Worm (Caenorhabditis elegans) whole organism, early embryonic: ENCODE data around the gene F22B7.3.

ENCODE experiments used
- B0310.2 ChIP-seq: sonication (generic microtip); optimal IDR thresholded peaks from 2 replicates; lab custom pipeline; 2016; ENCODE audit warnings: mild to moderate bottlenecking, missing genetic modification characterization, missing compliant biosample characterization
- F13C5.2 ChIP-seq: sonication (generic microtip); optimal IDR thresholded peaks from 2 replicates; lab custom pipeline; 2017; ENCODE audit warnings: mild to moderate bottlenecking, missing genetic modification characterization, inconsistent platforms, missing compliant biosample characterization
- aly-1 ChIP-seq: sonication (generic microtip); optimal IDR thresholded peaks from 2 replicates; lab custom pipeline; 2016; ENCODE audit warnings: missing genetic modification characterization, missing compliant biosample characterization
- ama-1 ChIP-seq: fragments of 150-350 bp; optimal IDR thresholded peaks from 2 replicates; lab custom pipeline; 2014
- ceh-13 ChIP-seq: fragments of 200-800 bp; sonication (Bioruptor generic); optimal IDR thresholded peaks from 2 replicates; lab custom pipeline; 2018; ENCODE audit warnings: mild to moderate bottlenecking, missing genetic modification characterization, missing compliant biosample characterization
- ceh-36 ChIP-seq: sonication (generic microtip); optimal IDR thresholded peaks from 2 replicates; lab custom pipeline; 2016; ENCODE audit warnings: missing genetic modification characterization, inconsistent platforms, missing compliant biosample characterization
- ets-7 ChIP-seq: sonication (generic microtip); optimal IDR thresholded peaks from 2 replicates; lab custom pipeline; 2016; ENCODE audit warnings: missing genotype, missing genetic modification characterization, missing compliant biosample characterization
- flt-1 ChIP-seq: fragments of 200-800 bp; sonication (Bioruptor generic); IDR thresholded peaks from 2 replicates; pipeline ENCODE4 v1.3.6; 2022; ENCODE audit warnings: missing genetic modification characterization, missing compliant biosample characterization
- hmbx-1 ChIP-seq: sonication (generic microtip); optimal IDR thresholded peaks from 2 replicates; lab custom pipeline; 2016; ENCODE audit warnings: mild to moderate bottlenecking, missing genetic modification characterization, missing compliant biosample characterization
- hmg-4 ChIP-seq: fragments of 200-800 bp; sonication (Bioruptor generic); optimal IDR thresholded peaks from 2 replicates; lab custom pipeline; 2018; ENCODE audit warnings: mild to moderate bottlenecking, missing genetic modification characterization, missing compliant biosample characterization
- hnd-1 ChIP-seq: sonication (generic microtip); optimal IDR thresholded peaks from 2 replicates; lab custom pipeline; 2016; ENCODE audit warnings: missing genetic modification characterization, missing compliant biosample characterization
- pes-1 ChIP-seq: fragments of 200-800 bp; sonication (Bioruptor generic); IDR thresholded peaks from 2 replicates; pipeline ENCODE4 v1.3.6; 2022; ENCODE audit warnings: missing genetic modification reagents, missing genetic modification characterization, missing compliant biosample characterization
- scrt-1 ChIP-seq: fragments of 200-800 bp; sonication (Bioruptor generic); IDR thresholded peaks from 2 replicates; pipeline ENCODE4 v1.3.6; 2022; ENCODE audit warnings: missing genetic modification characterization, missing compliant biosample characterization
- sea-1 ChIP-seq: fragments of 200-800 bp; sonication (Bioruptor generic); conservative IDR thresholded peaks from 2 replicates; pipeline ENCODE4 v1.3.6; 2022; ENCODE audit warnings: missing genetic modification characterization, missing compliant biosample characterization
- tbx-11 ChIP-seq: fragments of 200-800 bp; sonication (Bioruptor generic); IDR thresholded peaks from 2 replicates; pipeline ENCODE4 v1.3.6; 2022; ENCODE audit warnings: missing genetic modification characterization, missing compliant biosample characterization
- tbx-37 ChIP-seq: fragments of 200-800 bp; sonication (Bioruptor generic); conservative IDR thresholded peaks from 2 replicates; pipeline ENCODE4 v1.3.6; 2022; ENCODE audit warnings: missing genetic modification reagents, missing genetic modification characterization, missing compliant biosample characterization
- tra-4 ChIP-seq: sonication (generic microtip); optimal IDR thresholded peaks from 2 replicates; lab custom pipeline; 2017; ENCODE audit warnings: missing genetic modification characterization, missing compliant biosample characterization

The F22B7.3 gene

DNA sequence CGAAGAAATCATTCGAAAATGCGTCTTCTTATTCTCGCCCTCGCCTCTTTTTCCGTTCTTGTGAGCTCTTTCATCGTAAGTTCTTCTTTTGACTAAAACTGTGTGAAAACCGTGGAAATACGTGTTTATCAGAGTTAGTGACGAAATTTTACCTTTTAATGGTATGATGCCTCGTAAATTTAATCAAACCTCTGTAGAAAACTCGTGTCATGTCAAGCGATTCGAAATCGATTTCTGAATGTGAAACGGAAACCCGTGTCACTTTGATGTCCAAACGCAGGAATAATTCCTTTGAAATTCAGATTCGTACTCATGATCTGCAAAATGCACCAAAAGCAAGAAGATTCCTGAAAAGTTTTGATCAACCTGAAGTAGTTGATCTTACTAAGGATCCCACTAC, at the start of gene F22B7.3:
Gene F22B7.3, plus strand, starts transcription at position 301 of the 400 bp plus-strand sequence.
- no peak for TF ChIP-seq B0310.2
- TF ChIP-seq hnd-1 (tag; lab: Kevin White, UChicago) = no peak
- no peak for TF ChIP-seq F13C5.2 (tag; lab: Kevin White, UChicago)
- TF ChIP-seq ceh-13 (GFP tag; lab: Kevin White, UChicago) = no peak
- TF ChIP-seq pes-1 (GFP tag; lab: Robert Waterston, UW) = no peak
- no peak for TF ChIP-seq ama-1 (lab: Kevin White, UChicago)
- no peak for TF ChIP-seq tra-4 (tag; lab: Kevin White, UChicago)
- no peak for TF ChIP-seq scrt-1 (GFP tag; lab: Robert Waterston, UW)
- TF ChIP-seq hmg-4 (GFP tag; lab: Kevin White, UChicago) = no peak
- no peak for TF ChIP-seq hmbx-1 (tag; lab: Kevin White, UChicago)
- TF ChIP-seq sea-1 (GFP tag; lab: Robert Waterston, UW) = no peak
- TF ChIP-seq ceh-36 (tag; lab: Kevin White, UChicago) = no peak
- no peak for TF ChIP-seq tbx-37 (GFP tag; lab: Robert Waterston, UW)
- TF ChIP-seq ets-7 (tag; lab: Kevin White, UChicago) = no peak
- no peak for TF ChIP-seq flt-1 (GFP tag; lab: Robert Waterston, UW)
- no peak for TF ChIP-seq aly-1 (tag; lab: Kevin White, UChicago)
- TF ChIP-seq tbx-11 (GFP tag; lab: Robert Waterston, UW) = no peak

DNA sequence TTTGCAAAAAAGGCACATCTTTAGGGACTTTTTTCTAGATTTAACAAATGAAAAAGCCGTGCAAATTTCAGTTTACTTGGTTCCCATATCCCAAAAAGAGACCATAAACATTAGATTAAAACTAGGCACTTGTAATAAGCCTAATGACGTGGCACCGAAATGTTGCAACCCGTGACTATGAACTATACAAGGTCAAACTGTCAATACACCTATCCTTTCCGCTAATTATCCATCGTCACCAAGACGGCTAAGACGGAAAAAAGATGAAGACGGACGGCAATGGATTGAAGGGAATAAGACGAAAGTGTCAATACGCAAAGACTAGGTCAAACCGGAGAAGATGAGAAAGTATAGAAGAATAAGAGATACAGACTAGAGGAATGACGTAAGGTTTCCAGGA, 49.7 kb upstream of the F22B7.3 start:
- no peak for TF ChIP-seq flt-1 (GFP tag; lab: Robert Waterston, UW)
- TF ChIP-seq tbx-37 (GFP tag; lab: Robert Waterston, UW) = no peak
- no peak for TF ChIP-seq hmg-4 (GFP tag; lab: Kevin White, UChicago)
- TF ChIP-seq tra-4 (tag; lab: Kevin White, UChicago) = no peak
- TF ChIP-seq sea-1 (GFP tag; lab: Robert Waterston, UW) = no peak
- TF ChIP-seq ceh-36 (tag; lab: Kevin White, UChicago) = no peak
- TF ChIP-seq hmbx-1 (tag; lab: Kevin White, UChicago) = no peak
- TF ChIP-seq ceh-13 (GFP tag; lab: Kevin White, UChicago) = no peak
- no peak for TF ChIP-seq ets-7 (tag; lab: Kevin White, UChicago)
- no peak for TF ChIP-seq ama-1 (lab: Kevin White, UChicago)
- TF ChIP-seq scrt-1 (GFP tag; lab: Robert Waterston, UW) = no peak
- TF ChIP-seq aly-1 (tag; lab: Kevin White, UChicago) = no peak
- TF ChIP-seq pes-1 (GFP tag; lab: Robert Waterston, UW) = no peak
- TF ChIP-seq tbx-11 (GFP tag; lab: Robert Waterston, UW) = no peak
- TF ChIP-seq hnd-1 (tag; lab: Kevin White, UChicago) = no peak
- no peak for TF ChIP-seq F13C5.2 (tag; lab: Kevin White, UChicago)

DNA sequence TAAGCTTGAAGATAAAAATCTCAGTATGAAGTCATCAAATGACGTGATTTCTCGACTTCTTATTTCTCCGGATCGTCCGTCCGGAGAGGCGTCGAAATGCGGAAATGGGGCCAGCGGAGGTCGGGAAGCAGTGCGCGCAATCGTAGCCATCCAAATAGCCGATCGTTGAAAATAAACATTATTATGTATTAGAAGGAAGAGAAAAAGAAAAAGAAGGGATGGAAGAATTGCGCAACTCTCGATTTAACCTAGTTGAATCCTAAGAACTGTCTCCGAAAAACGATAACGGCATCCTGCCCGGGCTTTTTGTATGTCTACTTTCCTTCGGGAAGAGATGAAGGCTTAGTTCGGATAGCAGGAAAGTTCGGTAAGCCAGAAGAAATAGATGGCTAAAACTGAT, 46.5 kb upstream of the F22B7.3 start:
- TF ChIP-seq F13C5.2 (tag; lab: Kevin White, UChicago) = no peak
- TF ChIP-seq B0310.2 = no peak
- TF ChIP-seq flt-1 (GFP tag; lab: Robert Waterston, UW) = no peak
- TF ChIP-seq hnd-1 (tag; lab: Kevin White, UChicago) = no peak
- no peak for TF ChIP-seq ceh-13 (GFP tag; lab: Kevin White, UChicago)
- no peak for TF ChIP-seq hmbx-1 (tag; lab: Kevin White, UChicago)

DNA sequence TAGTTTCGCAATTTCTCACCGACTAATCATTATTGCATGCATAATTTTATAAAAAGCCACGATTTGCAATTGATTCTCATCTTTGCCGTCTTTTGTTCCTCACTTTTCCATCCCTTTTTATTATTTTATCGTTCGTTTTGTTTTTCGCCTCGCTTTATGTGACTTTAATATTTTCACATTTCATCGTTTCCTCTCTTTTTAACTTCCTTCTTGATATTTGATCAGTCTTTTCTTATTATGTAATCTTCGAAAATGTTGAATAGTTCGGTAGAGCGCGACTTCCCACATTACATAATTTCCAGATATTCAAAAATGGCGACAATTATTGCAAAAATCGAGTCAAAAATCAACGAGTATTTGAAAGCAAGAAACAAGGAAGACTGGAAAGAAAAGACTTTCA, 43.2 kb upstream of the F22B7.3 start, which contains the start of gene C06E1.1:
Gene C06E1.1, plus strand, starts transcription at position 301 of the 400 bp plus-strand sequence.
- TF ChIP-seq hnd-1 (tag; lab: Kevin White, UChicago) = no peak
- TF ChIP-seq ceh-13 (GFP tag; lab: Kevin White, UChicago) = no peak
- no peak for TF ChIP-seq ama-1 (lab: Kevin White, UChicago)
- no peak for TF ChIP-seq B0310.2
- TF ChIP-seq aly-1 (tag; lab: Kevin White, UChicago) = no peak
- no peak for TF ChIP-seq scrt-1 (GFP tag; lab: Robert Waterston, UW)
- TF ChIP-seq ceh-36 (tag; lab: Kevin White, UChicago) = no peak
- no peak for TF ChIP-seq F13C5.2 (tag; lab: Kevin White, UChicago)
- no peak for TF ChIP-seq ets-7 (tag; lab: Kevin White, UChicago)
- TF ChIP-seq pes-1 (GFP tag; lab: Robert Waterston, UW) = no peak
- no peak for TF ChIP-seq flt-1 (GFP tag; lab: Robert Waterston, UW)
- no peak for TF ChIP-seq hmg-4 (GFP tag; lab: Kevin White, UChicago)
- TF ChIP-seq sea-1 (GFP tag; lab: Robert Waterston, UW) = no peak
- no peak for TF ChIP-seq tra-4 (tag; lab: Kevin White, UChicago)
- TF ChIP-seq tbx-37 (GFP tag; lab: Robert Waterston, UW) = no peak

DNA sequence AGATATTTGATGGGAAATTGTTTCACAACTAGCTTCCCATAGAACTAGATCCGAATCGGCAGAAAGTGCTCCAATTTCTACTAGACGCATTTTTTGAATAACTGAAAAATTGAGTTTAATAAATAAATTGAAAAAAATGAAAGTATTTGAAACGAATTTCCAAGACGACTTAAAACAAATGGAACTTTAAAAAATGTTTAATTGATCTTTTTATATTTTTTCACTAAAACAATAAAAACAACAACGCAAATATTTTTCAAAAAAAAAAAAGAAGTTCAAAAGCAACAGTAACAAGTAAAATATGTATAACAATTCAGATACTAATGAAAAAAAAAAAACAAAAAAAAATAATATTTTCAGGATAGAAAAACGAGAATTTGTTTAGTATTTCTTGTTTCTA, 39.0 kb upstream of the F22B7.3 start, which contains the start of gene C06E1.9:
Gene C06E1.9, minus strand, starts transcription at position 101 of the 400 bp plus-strand sequence.
- TF ChIP-seq tbx-11 (GFP tag; lab: Robert Waterston, UW) (no peak), sea-1 (GFP tag; lab: Robert Waterston, UW) (no peak), ets-7 (tag; lab: Kevin White, UChicago) (no peak), B0310.2 (no peak), aly-1 (tag; lab: Kevin White, UChicago) (no peak), ceh-36 (tag; lab: Kevin White, UChicago) (no peak), tbx-37 (GFP tag; lab: Robert Waterston, UW) (no peak), ceh-13 (GFP tag; lab: Kevin White, UChicago) (no peak), F13C5.2 (tag; lab: Kevin White, UChicago) (no peak), flt-1 (GFP tag; lab: Robert Waterston, UW) (no peak), pes-1 (GFP tag; lab: Robert Waterston, UW) (no peak), tra-4 (tag; lab: Kevin White, UChicago) (no peak)

DNA sequence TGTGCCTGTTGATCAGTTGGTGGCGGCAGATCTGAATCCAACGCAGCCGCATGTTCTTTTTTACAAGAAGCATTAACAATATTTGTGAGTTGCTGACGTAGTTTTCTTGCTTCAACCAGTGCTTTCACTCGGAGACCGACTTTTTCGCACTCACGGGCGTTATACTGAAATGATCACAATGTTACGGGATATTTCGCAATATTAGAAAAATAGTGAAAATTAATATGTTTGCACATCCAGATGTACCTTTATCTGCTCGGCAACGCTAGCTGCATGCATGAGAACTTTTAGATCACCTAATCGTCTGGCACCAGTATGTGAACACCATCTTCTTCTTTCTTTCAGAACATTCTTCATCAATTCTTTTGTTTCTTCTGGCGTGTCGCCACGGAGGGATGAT, 37.4 kb upstream of the F22B7.3 start:
- TF ChIP-seq scrt-1 (GFP tag; lab: Robert Waterston, UW) = no peak
- no peak for TF ChIP-seq ceh-13 (GFP tag; lab: Kevin White, UChicago)
- no peak for TF ChIP-seq tra-4 (tag; lab: Kevin White, UChicago)
- no peak for TF ChIP-seq F13C5.2 (tag; lab: Kevin White, UChicago)
- TF ChIP-seq ets-7 (tag; lab: Kevin White, UChicago) = no peak
- no peak for TF ChIP-seq hnd-1 (tag; lab: Kevin White, UChicago)
- TF ChIP-seq pes-1 (GFP tag; lab: Robert Waterston, UW) = no peak
- TF ChIP-seq hmg-4 (GFP tag; lab: Kevin White, UChicago) = no peak
- no peak for TF ChIP-seq ama-1 (lab: Kevin White, UChicago)
- TF ChIP-seq tbx-11 (GFP tag; lab: Robert Waterston, UW) = no peak
- TF ChIP-seq tbx-37 (GFP tag; lab: Robert Waterston, UW) = no peak
- TF ChIP-seq ceh-36 (tag; lab: Kevin White, UChicago) = no peak
- TF ChIP-seq flt-1 (GFP tag; lab: Robert Waterston, UW) = no peak
- no peak for TF ChIP-seq sea-1 (GFP tag; lab: Robert Waterston, UW)
- no peak for TF ChIP-seq hmbx-1 (tag; lab: Kevin White, UChicago)
- no peak for TF ChIP-seq B0310.2
- TF ChIP-seq aly-1 (tag; lab: Kevin White, UChicago) = no peak
